Worm (Caenorhabditis elegans) whole organism, L4/young adult: ENCODE results near the gene chil-3.

Experiments
- W03F9.2 ChIP-seq: fragments of 150-350 bp; optimal IDR thresholded peaks from 2 replicates; lab custom pipeline; 2014; ENCODE audit warnings: missing biosample characterization, missing genetic modification characterization
- dao-5 ChIP-seq: sonication (generic microtip); optimal IDR thresholded peaks from 2 replicates; lab custom pipeline; 2016; ENCODE audit warnings: missing genotype, missing genetic modification characterization, moderate library complexity, missing compliant biosample characterization
- him-1 ChIP-seq: sonication (generic microtip); optimal IDR thresholded peaks from 2 replicates; lab custom pipeline; 2016; ENCODE audit warnings: missing genotype, missing genetic modification reagents, missing genetic modification characterization, missing compliant biosample characterization

chil-3 gene

ce11 chrII:9838260-9838935 lies 22.9 kb downstream of the chil-3 start, which contains the start of gene arrd-4:
arrd-4 (minus strand) TSS chrII:9838310.
- TF ChIP-seq dao-5 (no peak), W03F9.2 (tag; lab: Kevin White, UChicago) (no peak), him-1 (tag; lab: Kevin White, UChicago) (no peak)

ce11 chrII:9835958-9836357 lies 25.3 kb downstream of the chil-3 start:
- TF ChIP-seq dao-5 (no peak), W03F9.2 (tag; lab: Kevin White, UChicago) (no peak), him-1 (tag; lab: Kevin White, UChicago) (no peak)

ce11 chrII:9834921-9835320 lies 26.4 kb downstream of the chil-3 start, which contains the start of gene arrd-5:
arrd-5 (plus strand) TSS chrII:9835221.
- TF ChIP-seq W03F9.2 (tag; lab: Kevin White, UChicago) = no peak
- TF ChIP-seq him-1 (tag; lab: Kevin White, UChicago) = no peak
- TF ChIP-seq dao-5 = no peak

ce11 chrII:9833855-9834254 lies 27.4 kb downstream of the chil-3 start, which contains the start of gene ZK938.3:
ZK938.3 (minus strand) TSS chrII:9833955.
- TF ChIP-seq W03F9.2 (tag; lab: Kevin White, UChicago) (no peak), dao-5 (no peak), him-1 (tag; lab: Kevin White, UChicago) (no peak)

- TF ChIP-seq him-1 (tag; lab: Kevin White, UChicago) = no peak
- no peak for TF ChIP-seq W03F9.2 (tag; lab: Kevin White, UChicago)
- no peak for TF ChIP-seq dao-5
These were observed 30.3 kb downstream of the chil-3 start, which contains the start of gene ZK938.12 for ce11 chrII:9831033-9831432. ZK938.12 (plus strand) TSS chrII:9831333.

ce11 chrII:9829108-9829507 lies 32.2 kb downstream of the chil-3 start, which contains the start of gene ZK938.1:
ZK938.1 (plus strand) TSS chrII:9829408.
- no peak for TF ChIP-seq W03F9.2 (tag; lab: Kevin White, UChicago)
- no peak for TF ChIP-seq dao-5
- no peak for TF ChIP-seq him-1 (tag; lab: Kevin White, UChicago)

ce11 chrII:9828502-9828901 lies 32.8 kb downstream of the chil-3 start:
- TF ChIP-seq him-1 (tag; lab: Kevin White, UChicago) (no peak), W03F9.2 (tag; lab: Kevin White, UChicago) (no peak), dao-5 (no peak)

- TF ChIP-seq him-1 (tag; lab: Kevin White, UChicago) = no peak
These were observed 33.4 kb downstream of the chil-3 start, which contains the start of gene eyg-1 for ce11 chrII:9827852-9828251. eyg-1 (minus strand) TSS chrII:9827952.

ce11 chrII:9826946-9827345 lies 34.3 kb downstream of the chil-3 start:
- no peak for TF ChIP-seq W03F9.2 (tag; lab: Kevin White, UChicago)
- no peak for TF ChIP-seq him-1 (tag; lab: Kevin White, UChicago)
- no peak for TF ChIP-seq dao-5
